Worm (Caenorhabditis elegans): Measurements from ENCODE around the gene T01C8.3.

ce11 chrX:16770919-16771318, 12.1 kb downstream of the T01C8.3 start:
- TF ChIP-seq dao-5 (tag; optimal IDR thresholded peaks at IDR 0.05) (no peak), him-1 (tag; optimal IDR thresholded peaks at IDR 0.05) (no peak)

Measured in whole organism, L4/young adult.